Worm (Caenorhabditis elegans) whole organism, late embryonic: ENCODE results near the gene F13H10.6.

Experiments
- F13H6.1 ChIP-seq: sonication (generic microtip); optimal IDR thresholded peaks from 2 replicates; lab custom pipeline; 2016; ENCODE audit warnings: missing genetic modification characterization, missing compliant biosample characterization
- K09A11.1 ChIP-seq: sonication (generic microtip); optimal IDR thresholded peaks from 2 replicates; lab custom pipeline; 2017; ENCODE audit warnings: antibody characterized with exemption, mild to moderate bottlenecking, missing genetic modification characterization, missing compliant biosample characterization; ENCODE audit not compliant: insufficient read depth
- ama-1 ChIP-seq: fragments of 150-350 bp; optimal IDR thresholded peaks from 2 replicates; lab custom pipeline; 2014
- ceh-48 ChIP-seq: sonication (generic microtip); optimal IDR thresholded peaks from 2 replicates; lab custom pipeline; 2016; ENCODE audit warnings: missing genetic modification characterization, inconsistent platforms, missing compliant biosample characterization
- dmd-4 ChIP-seq: sonication (generic microtip); optimal IDR thresholded peaks from 2 replicates; lab custom pipeline; 2016; ENCODE audit warnings: borderline replicate concordance, missing genetic modification characterization, missing compliant biosample characterization
- elt-2 ChIP-seq: sonication (generic microtip); optimal IDR thresholded peaks from 2 replicates; lab custom pipeline; 2016; ENCODE audit warnings: missing genetic modification reagents, missing genetic modification characterization, missing compliant biosample characterization
- nfya-1 ChIP-seq: sonication (generic microtip); optimal IDR thresholded peaks from 2 replicates; lab custom pipeline; 2017; ENCODE audit warnings: missing genetic modification characterization, mild to moderate bottlenecking, missing compliant biosample characterization, antibody characterized with exemption, moderate library complexity
- nhr-11 ChIP-seq: fragments of 150-350 bp; optimal IDR thresholded peaks from 2 replicates; lab custom pipeline; 2014; ENCODE audit warnings: missing biosample characterization, missing genetic modification characterization
- nhr-232 ChIP-seq: sonication (generic microtip); optimal IDR thresholded peaks from 2 replicates; lab custom pipeline; 2016; ENCODE audit warnings: missing genetic modification characterization, missing compliant biosample characterization
- pha-4 ChIP-seq: fragments of 150-350 bp; optimal IDR thresholded peaks from 2 replicates; lab custom pipeline; 2018; ENCODE audit warnings: missing biosample characterization, missing genetic modification reagents, missing genetic modification characterization
- pqm-1 ChIP-seq: sonication (generic microtip); optimal IDR thresholded peaks from 2 replicates; lab custom pipeline; 2016; ENCODE audit warnings: missing genetic modification characterization, missing compliant biosample characterization
- rnt-1 ChIP-seq: sonication (generic microtip); optimal IDR thresholded peaks from 2 replicates; lab custom pipeline; 2016; ENCODE audit warnings: missing genetic modification characterization, missing compliant biosample characterization
- tbx-2 ChIP-seq: sonication (generic microtip); optimal IDR thresholded peaks from 2 replicates; lab custom pipeline; 2016; ENCODE audit warnings: missing genetic modification characterization, missing compliant biosample characterization
- ztf-16 ChIP-seq: sonication (generic microtip); optimal IDR thresholded peaks from 2 replicates; lab custom pipeline; 2017; ENCODE audit warnings: missing genetic modification characterization, missing compliant biosample characterization

ce11 chrIV:10980628-10981027, 28.5 kb upstream of the F13H10.6 start:
- TF ChIP-seq F13H6.1 (tag; lab: Kevin White, UChicago) (no peak), K09A11.1 (no peak), ama-1 (lab: Kevin White, UChicago) (no peak), tbx-2 (tag; lab: Kevin White, UChicago) (no peak), ztf-16 (tag; lab: Kevin White, UChicago) (no peak), pqm-1 (tag; lab: Kevin White, UChicago) (no peak), rnt-1 (tag; lab: Kevin White, UChicago) (no peak), nhr-232 (tag; lab: Kevin White, UChicago) (no peak), nfya-1 (tag; lab: Kevin White, UChicago) (no peak), pha-4 (no peak), elt-2 (tag; lab: Kevin White, UChicago) (no peak), nhr-11 (no peak), ceh-48 (tag; lab: Kevin White, UChicago) (no peak), dmd-4 (no peak)
